Worm (Caenorhabditis elegans): ENCODE data around the gene mboa-3.
A peak's percentile ranks its signal among the peaks of the same experiment; 100 is the strongest.

mboa-3 gene

ce11 chrX:5514346-5514745 lies 8.3 kb downstream of the mboa-3 start:
- TF ChIP-seq Y53G8AR.9 (GFP tag; conservative IDR thresholded peaks at IDR 0.05) (no peak), cebp-1 (GFP tag; IDR thresholded peaks at IDR 0.05) (peak; percentile 32; the same call in 1 of the 2 replicates), cebp-1 (tag; optimal IDR thresholded peaks at IDR 0.05) (peak; percentile 72)

ce11 chrX:5512707-5513106 lies 9.9 kb downstream of the mboa-3 start:
- no peak for TF ChIP-seq hmg-1.2 (GFP tag; IDR thresholded peaks at IDR 0.05)
- TF ChIP-seq ztf-6 (GFP tag; IDR thresholded peaks at IDR 0.05), result no peak
- TF ChIP-seq F10E7.11 (tag; optimal IDR thresholded peaks at IDR 0.05), result no peak
- TF ChIP-seq mes-4 (tag; optimal IDR thresholded peaks at IDR 0.05), result no peak
- TF ChIP-seq dpl-1 (GFP tag; optimal IDR thresholded peaks at IDR 0.05), result no peak
- no peak for TF ChIP-seq F23B12.7 (tag; optimal IDR thresholded peaks at IDR 0.05; ENCODE audit: insufficient read depth)

ce11 chrX:5512227-5512626 lies 10.4 kb downstream of the mboa-3 start, which contains the start of gene T23F2.3:
Gene T23F2.3 (minus strand): TSS chrX:5512327.
- TF ChIP-seq Y95B8A.8 (GFP tag; IDR thresholded peaks at IDR 0.05) (no peak), F39B2.1 (GFP tag; IDR thresholded peaks at IDR 0.05) (no peak), F37B4.10 (GFP tag; IDR thresholded peaks at IDR 0.05) (no peak)

DNA sequence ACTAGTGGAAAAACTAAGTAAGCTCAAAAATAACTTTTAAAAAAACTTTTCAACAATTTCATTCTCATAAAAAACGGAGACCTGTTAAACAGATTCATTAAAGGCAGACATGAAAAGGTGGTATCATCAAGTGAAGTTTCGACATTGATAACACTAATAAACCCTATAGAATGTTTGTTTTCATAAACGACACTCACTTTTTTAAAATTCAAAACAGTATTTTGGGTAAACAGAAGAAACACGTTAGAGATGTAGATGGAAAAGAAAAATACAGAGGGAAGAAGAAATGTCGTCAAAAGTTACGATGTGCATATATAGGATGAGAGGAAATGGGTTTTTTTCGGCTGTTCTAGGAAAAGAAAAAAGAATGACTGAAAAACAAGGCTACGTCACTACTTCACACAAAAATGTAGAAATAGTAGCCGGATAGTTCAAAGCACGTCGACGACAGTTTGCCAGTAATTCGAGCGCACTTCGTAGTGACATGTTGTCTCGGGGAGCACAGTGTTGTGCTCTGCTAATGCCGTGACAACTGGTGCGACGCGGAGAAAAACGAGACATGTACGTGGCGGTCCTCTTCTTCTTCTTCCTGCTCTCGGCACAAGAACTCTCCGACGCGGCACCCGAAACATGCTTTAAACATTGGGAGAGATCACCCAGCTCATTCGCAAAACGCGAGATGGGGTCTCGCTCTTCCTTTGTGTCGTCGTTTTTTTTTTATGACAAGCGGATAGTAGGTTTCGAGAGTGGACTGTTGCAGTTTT lies 13.3 kb downstream of the mboa-3 start:
- TF ChIP-seq efl-1 (GFP tag; optimal IDR thresholded peaks at IDR 0.05) (no peak), zfh-2 (GFP tag; conservative IDR thresholded peaks at IDR 0.05) (peak; percentile 58), nhr-80 (tag; optimal IDR thresholded peaks at IDR 0.05) (peak; percentile 22), bed-2 (GFP tag; IDR thresholded peaks at IDR 0.05) (0 out of 2 replicates have a peak, but pooled peaks have one; percentile 9), hlh-12 (tag; optimal IDR thresholded peaks at IDR 0.05) (no peak), sptf-2 (GFP tag; optimal IDR thresholded peaks at IDR 0.05) (no peak)

ce11 chrX:5507926-5508325 lies 14.7 kb downstream of the mboa-3 start:
- TF ChIP-seq F23B12.7 (tag; optimal IDR thresholded peaks at IDR 0.05; ENCODE audit: insufficient read depth), result no peak
- 0 out of 2 replicates have a peak, but pooled peaks have one; percentile 7 for TF ChIP-seq ceh-58 (GFP tag; IDR thresholded peaks at IDR 0.05)

DNA sequence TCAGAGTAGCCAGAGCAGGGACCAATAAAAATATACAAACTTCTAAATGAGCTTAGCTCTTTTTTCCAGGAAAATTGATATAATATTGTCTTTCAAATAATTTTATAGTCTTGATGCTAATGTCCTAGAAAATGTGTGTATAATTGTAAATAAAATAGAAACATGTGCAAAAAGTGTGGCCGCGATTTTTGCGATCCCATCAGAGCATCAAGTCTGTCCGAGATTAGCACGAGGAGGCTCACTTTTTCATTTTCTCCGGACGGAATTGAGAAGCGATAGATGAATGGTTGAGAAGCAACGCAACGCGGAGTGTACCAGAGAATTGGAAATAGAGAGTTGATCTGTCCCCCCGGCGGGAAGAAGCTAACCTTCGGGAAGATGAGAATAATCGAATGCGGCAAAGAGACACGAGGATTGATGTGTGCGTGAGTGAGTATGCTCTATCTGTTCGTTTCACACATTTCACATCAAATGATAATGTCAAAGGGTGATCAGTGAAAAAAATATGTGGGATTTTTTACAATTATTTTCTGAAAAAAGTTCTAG lies 16.1 kb downstream of the mboa-3 start:
- no peak for TF ChIP-seq unc-62 (GFP tag; optimal IDR thresholded peaks at IDR 0.05)
- no peak for TF ChIP-seq ccch-3 (GFP tag; optimal IDR thresholded peaks at IDR 0.05)
- no peak for TF ChIP-seq nhr-90 (tag; optimal IDR thresholded peaks at IDR 0.05)
- TF ChIP-seq nfya-1 (tag; optimal IDR thresholded peaks at IDR 0.05; ENCODE audit: borderline replicate concordance, insufficient read depth), result no peak
- TF ChIP-seq rec-8 (tag; optimal IDR thresholded peaks at IDR 0.05), result no peak
- TF ChIP-seq F10E7.11 (tag; optimal IDR thresholded peaks at IDR 0.05), result no peak
- no peak for TF ChIP-seq unc-130 (GFP tag; optimal IDR thresholded peaks at IDR 0.05)
- no peak for TF ChIP-seq ceh-91 (GFP tag; IDR thresholded peaks at IDR 0.05)
- TF ChIP-seq let-526 (GFP tag; IDR thresholded peaks at IDR 0.05), result no peak
- no peak for TF ChIP-seq ztf-26 (tag; optimal IDR thresholded peaks at IDR 0.05)
- no peak for TF ChIP-seq athp-1 (tag; optimal IDR thresholded peaks at IDR 0.05)
- TF ChIP-seq B0035.1 (tag; optimal IDR thresholded peaks at IDR 0.05), result no peak
- TF ChIP-seq F57A8.1 (GFP tag; optimal IDR thresholded peaks at IDR 0.05), result no peak
- no peak for TF ChIP-seq bed-2 (GFP tag; IDR thresholded peaks at IDR 0.05)
- no peak for TF ChIP-seq ztf-28 (GFP tag; IDR thresholded peaks at IDR 0.05)
- TF ChIP-seq attf-3 (GFP tag; conservative IDR thresholded peaks at IDR 0.05), result no peak
- TF ChIP-seq atf-7 (tag; optimal IDR thresholded peaks at IDR 0.05), result no peak
- no peak for TF ChIP-seq efl-1 (GFP tag; optimal IDR thresholded peaks at IDR 0.05)
- no peak for TF ChIP-seq ceh-27 (GFP tag; optimal IDR thresholded peaks at IDR 0.05)
- no peak for TF ChIP-seq K11D2.4 (GFP tag; IDR thresholded peaks at IDR 0.05)

Data from whole organism, young adult.